Fruit fly (Drosophila melanogaster) whole organism, embryonic: ENCODE results near the gene trem.

Experiments
- Abd-B ChIP-seq: fragments of 200-800 bp; sonication (Bioruptor generic); optimal IDR thresholded peaks from 2 replicates; lab custom pipeline; 2018; ENCODE audit warnings: missing biosample characterization, mild to moderate bottlenecking, missing genetic modification characterization, moderate library complexity
- Asciz ChIP-seq: fragments of 200-800 bp; sonication (Bioruptor generic); optimal IDR thresholded peaks from 2 replicates; lab custom pipeline; 2017; ENCODE audit warnings: missing biosample characterization, mild to moderate bottlenecking, missing genetic modification characterization, missing genetic modification reagents
- B-H1 ChIP-seq: fragments of 200-800 bp; sonication (Bioruptor generic); IDR thresholded peaks from 3 replicates; pipeline ENCODE4 v1.3.6; 2022; ENCODE audit warnings: missing biosample characterization, missing genetic modification characterization
- C15 ChIP-seq: fragments of 200-800 bp; sonication (Bioruptor generic); IDR thresholded peaks from 3 replicates; pipeline ENCODE4 v1.3.6; 2022; ENCODE audit warnings: missing biosample characterization, missing genetic modification characterization
- CG10366 ChIP-seq: fragments of 200-800 bp; sonication (Bioruptor generic); IDR thresholded peaks from 2 replicates; pipeline ENCODE4 v1.3.6; 2022; ENCODE audit warnings: missing biosample characterization, missing genetic modification characterization
- CG11696 ChIP-seq: fragments of 200-800 bp; sonication (Bioruptor generic); IDR thresholded peaks from 2 replicates; pipeline ENCODE4 v1.3.6; 2022; ENCODE audit warnings: missing biosample characterization, missing genetic modification characterization
- CG13894 ChIP-seq: fragments of 200-800 bp; sonication (Bioruptor generic); optimal IDR thresholded peaks from 3 replicates; lab custom pipeline; 2018; ENCODE audit warnings: missing biosample characterization, mild to moderate bottlenecking, missing genetic modification characterization, moderate library complexity
- CG16863 ChIP-seq: fragments of 200-800 bp; sonication (Bioruptor generic); optimal IDR thresholded peaks from 3 replicates; lab custom pipeline; 2016; ENCODE audit warnings: missing biosample characterization, missing genetic modification characterization
- CG1792 ChIP-seq: fragments of 200-800 bp; sonication (Bioruptor generic); optimal IDR thresholded peaks from 2 replicates; lab custom pipeline; 2016; ENCODE audit warnings: missing biosample characterization, missing genetic modification characterization
- CG1832 ChIP-seq: fragments of 200-800 bp; sonication (Bioruptor generic); optimal IDR thresholded peaks from 2 replicates; lab custom pipeline; 2017; ENCODE audit warnings: missing biosample characterization, mild to moderate bottlenecking, missing genetic modification characterization, inconsistent platforms
- CG2202 ChIP-seq: fragments of 200-800 bp; sonication (Bioruptor generic); optimal IDR thresholded peaks from 2 replicates; lab custom pipeline; 2018; ENCODE audit warnings: missing biosample characterization, mild to moderate bottlenecking, missing genetic modification characterization
- CG3838 ChIP-seq: fragments of 200-800 bp; sonication (Bioruptor generic); optimal IDR thresholded peaks from 3 replicates; lab custom pipeline; 2016; ENCODE audit warnings: missing biosample characterization, missing genetic modification characterization
- CG4854 ChIP-seq: fragments of 200-800 bp; sonication (Bioruptor generic); optimal IDR thresholded peaks from 2 replicates; lab custom pipeline; 2016; ENCODE audit warnings: missing biosample characterization, missing genetic modification characterization, inconsistent platforms
- CG6254 ChIP-seq: fragments of 200-800 bp; sonication (Bioruptor generic); optimal IDR thresholded peaks from 3 replicates; lab custom pipeline; 2017; ENCODE audit warnings: mild to moderate bottlenecking, missing biosample characterization, missing genetic modification reagents, missing genetic modification characterization
- CG7271 ChIP-seq: fragments of 200-800 bp; sonication (Bioruptor generic); optimal IDR thresholded peaks from 2 replicates; lab custom pipeline; 2018; ENCODE audit warnings: missing biosample characterization, mild to moderate bottlenecking, missing genetic modification characterization, moderate library complexity
- CG8388 ChIP-seq: fragments of 200-800 bp; sonication (Bioruptor generic); optimal IDR thresholded peaks from 2 replicates; lab custom pipeline; 2019; ENCODE audit warnings: missing biosample characterization, mild to moderate bottlenecking, missing genetic modification characterization, moderate library complexity
- CG8478 ChIP-seq: fragments of >200 bp; optimal IDR thresholded peaks from 2 replicates; lab custom pipeline; 2018
- CG9215 ChIP-seq: fragments of 200-800 bp; sonication (Bioruptor generic); IDR thresholded peaks from 2 replicates; pipeline ENCODE4 v1.3.6; 2022; ENCODE audit warnings: missing biosample characterization, missing genetic modification characterization
- CG9437 ChIP-seq: fragments of 200-800 bp; sonication (Bioruptor generic); optimal IDR thresholded peaks from 2 replicates; lab custom pipeline; 2018; ENCODE audit warnings: missing biosample characterization, mild to moderate bottlenecking, missing genetic modification characterization
- Dbx ChIP-seq: fragments of 200-800 bp; sonication (Bioruptor generic); IDR thresholded peaks from 3 replicates; pipeline ENCODE4 v1.3.6; 2022; ENCODE audit warnings: missing biosample characterization, missing genetic modification characterization
- Dip3 ChIP-seq: fragments of 200-800 bp; sonication (Bioruptor generic); optimal IDR thresholded peaks from 3 replicates; lab custom pipeline; 2016; ENCODE audit warnings: missing biosample characterization, missing genetic modification characterization
- HLH3B ChIP-seq: fragments of 200-800 bp; sonication (Bioruptor generic); IDR thresholded peaks from 2 replicates; pipeline ENCODE4 v1.3.6; 2022; ENCODE audit warnings: missing biosample characterization, missing genetic modification characterization
- HLH54F ChIP-seq: fragments of 200-800 bp; sonication (Bioruptor generic); optimal IDR thresholded peaks from 3 replicates; lab custom pipeline; 2016; ENCODE audit warnings: missing biosample characterization, missing genetic modification characterization
- Hmr ChIP-seq: fragments of 200-800 bp; sonication (Bioruptor generic); optimal IDR thresholded peaks from 3 replicates; lab custom pipeline; 2017; ENCODE audit warnings: mild to moderate bottlenecking, missing biosample characterization, missing genetic modification reagents, missing genetic modification characterization
- Lhr ChIP-seq: fragments of 200-800 bp; sonication (Bioruptor generic); optimal IDR thresholded peaks from 3 replicates; lab custom pipeline; 2017; ENCODE audit warnings: mild to moderate bottlenecking, missing biosample characterization, missing genetic modification reagents, missing genetic modification characterization
- Meics ChIP-seq: fragments of 200-800 bp; sonication (Bioruptor generic); optimal IDR thresholded peaks from 2 replicates; lab custom pipeline; 2017; ENCODE audit warnings: missing biosample characterization, mild to moderate bottlenecking, missing genetic modification characterization
- Mes4 ChIP-seq: fragments of 200-800 bp; sonication (Bioruptor generic); optimal IDR thresholded peaks from 2 replicates; lab custom pipeline; 2016; ENCODE audit warnings: missing biosample characterization, missing genetic modification characterization
- NfI ChIP-seq: fragments of 200-800 bp; sonication (Bioruptor generic); optimal IDR thresholded peaks from 3 replicates; lab custom pipeline; 2018; ENCODE audit warnings: missing biosample characterization, mild to moderate bottlenecking, missing genetic modification characterization, moderate library complexity
- Optix ChIP-seq: fragments of 200-800 bp; sonication (Bioruptor generic); IDR thresholded peaks from 3 replicates; pipeline ENCODE4 v1.3.6; 2022; ENCODE audit warnings: missing biosample characterization, missing genetic modification characterization
- Ptx1 ChIP-seq: fragments of 200-800 bp; sonication (Bioruptor generic); IDR thresholded peaks from 2 replicates; pipeline ENCODE4 v1.3.6; 2022; ENCODE audit warnings: missing biosample characterization, missing genetic modification characterization
- Side ChIP-seq: fragments of 200-800 bp; sonication (Bioruptor generic); optimal IDR thresholded peaks from 2 replicates; lab custom pipeline; 2016; ENCODE audit warnings: missing biosample characterization, missing genetic modification characterization
- Sox102F ChIP-seq: fragments of 200-800 bp; sonication (Bioruptor generic); optimal IDR thresholded peaks from 2 replicates; lab custom pipeline; 2018; ENCODE audit warnings: missing biosample characterization, mild to moderate bottlenecking, missing genetic modification characterization, moderate library complexity
- TFAM ChIP-seq: fragments of 200-800 bp; sonication (Bioruptor generic); optimal IDR thresholded peaks from 2 replicates; lab custom pipeline; 2017; ENCODE audit warnings: missing biosample characterization, missing genetic modification characterization, inconsistent platforms
- aop ChIP-seq: fragments of 200-800 bp; sonication (Bioruptor generic); IDR thresholded peaks from 2 replicates; pipeline ENCODE4 v1.3.6; 2022; ENCODE audit warnings: missing biosample characterization, missing genetic modification characterization
- chif ChIP-seq, 2 experiments: fragments of 200-800 bp; sonication (Bioruptor generic); optimal IDR thresholded peaks; 3 replicates each; lab custom pipeline; 2016; ENCODE audit warnings: missing biosample characterization in 2 of 2, missing genetic modification characterization in 2 of 2
- corto ChIP-seq: fragments of 200-800 bp; sonication (Bioruptor generic); optimal IDR thresholded peaks from 2 replicates; lab custom pipeline; 2016; ENCODE audit warnings: missing biosample characterization, mild to moderate bottlenecking, missing genetic modification characterization, moderate library complexity
- crp ChIP-seq, 2 experiments: fragments of 200-800 bp; sonication (Bioruptor generic); optimal IDR thresholded peaks; 2 replicates in 1 of 2; 3 replicates in 1 of 2; lab custom pipeline; 2017; ENCODE audit warnings: missing biosample characterization in 2 of 2, missing genetic modification characterization in 2 of 2, mild to moderate bottlenecking in 1 of 2, moderate library complexity in 1 of 2
- dmrt99B ChIP-seq: fragments of 200-800 bp; sonication (Bioruptor generic); optimal IDR thresholded peaks from 2 replicates; lab custom pipeline; 2018; ENCODE audit warnings: missing biosample characterization, mild to moderate bottlenecking, missing genetic modification characterization, moderate library complexity
- en ChIP-seq: fragments of 200-800 bp; sonication (Bioruptor generic); optimal IDR thresholded peaks from 2 replicates; lab custom pipeline; 2016; ENCODE audit warnings: missing biosample characterization, missing genetic modification characterization
- gsb ChIP-seq: fragments of 200-800 bp; sonication (Bioruptor generic); IDR thresholded peaks from 2 replicates; pipeline ENCODE4 v1.3.6; 2022; ENCODE audit warnings: missing biosample characterization, missing genetic modification characterization
- jing ChIP-seq: fragments of 200-800 bp; sonication (Bioruptor generic); optimal IDR thresholded peaks from 2 replicates; lab custom pipeline; 2018; ENCODE audit warnings: missing biosample characterization, mild to moderate bottlenecking, missing genetic modification characterization
- kah ChIP-seq: fragments of 200-800 bp; sonication (Bioruptor generic); optimal IDR thresholded peaks from 2 replicates; lab custom pipeline; 2018; ENCODE audit warnings: missing biosample characterization, mild to moderate bottlenecking, missing genetic modification characterization
- ken ChIP-seq: fragments of 200-800 bp; sonication (Bioruptor generic); IDR thresholded peaks from 3 replicates; pipeline ENCODE4 v1.3.6; 2022; ENCODE audit warnings: missing biosample characterization, missing genetic modification characterization
- maf-S ChIP-seq: fragments of 200-800 bp; sonication (Bioruptor generic); optimal IDR thresholded peaks from 2 replicates; lab custom pipeline; 2016; ENCODE audit warnings: missing biosample characterization, missing genetic modification characterization
- slou ChIP-seq: fragments of 200-800 bp; sonication (Bioruptor generic); optimal IDR thresholded peaks from 3 replicates; lab custom pipeline; 2016; ENCODE audit warnings: missing biosample characterization, missing genetic modification characterization
- stc ChIP-seq: fragments of 200-800 bp; sonication (Bioruptor generic); IDR thresholded peaks from 2 replicates; pipeline ENCODE4 v1.3.6; 2022; ENCODE audit warnings: missing biosample characterization, missing genetic modification characterization
- stwl ChIP-seq: fragments of 200-800 bp; sonication (Bioruptor generic); optimal IDR thresholded peaks from 3 replicates; lab custom pipeline; 2018; ENCODE audit warnings: missing biosample characterization, mild to moderate bottlenecking, missing genetic modification characterization, moderate library complexity
- tll ChIP-seq, 2 experiments: fragments of 200-800 bp in 1 of 2; fragments of >200 bp in 1 of 2; sonication (Bioruptor generic) in 1 of 2; optimal IDR thresholded peaks; 2 replicates each; lab custom pipeline; 2017 to 2019; ENCODE audit warnings: missing biosample characterization in 2 of 2, missing genetic modification characterization in 2 of 2, mild to moderate bottlenecking in 1 of 2, moderate library complexity in 1 of 2
- trh ChIP-seq: fragments of 200-800 bp; sonication (Bioruptor generic); optimal IDR thresholded peaks from 2 replicates; lab custom pipeline; 2016; ENCODE audit warnings: missing biosample characterization, missing genetic modification characterization
- vvl ChIP-seq: fragments of 200-800 bp; sonication (Bioruptor generic); IDR thresholded peaks from 2 replicates; pipeline ENCODE4 v1.3.6; 2022; ENCODE audit warnings: missing biosample characterization, missing genetic modification characterization

Gene trem

dm6 chr3R:20021152-20021769 is 9.8 kb downstream of the trem start, which contains the start of the genes PIG-L and psidin (continued):
- TF ChIP-seq dmrt99B (tag; lab: Kevin White, UChicago), result no peak
- peak; percentile 82 for TF ChIP-seq CG16863 (GFP tag; lab: Kevin White, UChicago)
- TF ChIP-seq B-H1 (GFP tag; lab: Robert Waterston, UW), result no peak
- TF ChIP-seq maf-S, result peak; percentile 50
- TF ChIP-seq slou (GFP tag; lab: Kevin White, UChicago), result peak; percentile 44
- peak; percentile 50 for TF ChIP-seq trh
- peak; percentile 38; the same call in 1 of the 3 replicates for TF ChIP-seq Optix (GFP tag; lab: Robert Waterston, UW)
- TF ChIP-seq CG8388 (GFP tag; lab: Kevin White, UChicago), result peak; percentile 76
- TF ChIP-seq Asciz, result no peak
- TF ChIP-seq CG2202 (tag; lab: Kevin White, UChicago), result peak; percentile 52
- peak; percentile 85 for TF ChIP-seq HLH54F (GFP tag; lab: Kevin White, UChicago)
- TF ChIP-seq Ptx1 (GFP tag; lab: Robert Waterston, UW), result peak; percentile 88
- TF ChIP-seq HLH3B, result peak; percentile 71
- TF ChIP-seq NfI (GFP tag; lab: Kevin White, UChicago), result peak; percentile 82
- TF ChIP-seq crp (GFP tag; optimal IDR thresholded peaks at IDR 0.05; lab: Kevin White, UChicago), result peak; percentile 80 to 95
- no peak for TF ChIP-seq corto (GFP tag; lab: Kevin White, UChicago)
- TF ChIP-seq ken, result peak; percentile 77
- no peak for TF ChIP-seq aop
- peak; percentile 72 for TF ChIP-seq Mes4
- peak; percentile 30 for TF ChIP-seq CG6254
- peak; percentile 60 for TF ChIP-seq jing (GFP tag; lab: Kevin White, UChicago)
- TF ChIP-seq CG10366 (GFP tag; lab: Robert Waterston, UW), result peak; percentile 87
- TF ChIP-seq Sox102F (GFP tag; lab: Kevin White, UChicago), result peak; percentile 86
- TF ChIP-seq CG13894 (tag; lab: Kevin White, UChicago), result no peak
- TF ChIP-seq TFAM (GFP tag; lab: Kevin White, UChicago), result no peak
- TF ChIP-seq CG9215 (GFP tag; lab: Robert Waterston, UW), result peak; percentile 82
- no peak for TF ChIP-seq CG1792 (GFP tag; lab: Kevin White, UChicago)
- peak in 1 of 2 experiments; percentile 67 for TF ChIP-seq tll (GFP tag; optimal IDR thresholded peaks at IDR 0.05; lab: Kevin White, UChicago)
- peak; percentile 71 for TF ChIP-seq CG3838
- peak; percentile 57 for TF ChIP-seq Dbx
- peak; percentile 89 for TF ChIP-seq Abd-B (GFP tag; lab: Kevin White, UChicago)
- peak; percentile 76 for TF ChIP-seq vvl (GFP tag; lab: Robert Waterston, UW)
- no peak for TF ChIP-seq CG8478 (lab: Kevin White, UChicago)
- TF ChIP-seq Lhr (GFP tag; lab: Kevin White, UChicago), result peak; percentile 57
- TF ChIP-seq stc (GFP tag; lab: Robert Waterston, UW), result peak; percentile 61; the same call in 1 of the 2 replicates
- TF ChIP-seq en (GFP tag; lab: Kevin White, UChicago), result peak; percentile 37
- TF ChIP-seq stwl, result peak; percentile 38
- no peak for TF ChIP-seq CG1832 (GFP tag; lab: Kevin White, UChicago)
- peak; percentile 27; the same call in 1 of the 2 replicates for TF ChIP-seq gsb (GFP tag; lab: Robert Waterston, UW)
- TF ChIP-seq Dip3 (GFP tag; lab: Kevin White, UChicago), result peak; percentile 38
- peak; percentile 74 to 86 for TF ChIP-seq chif (GFP tag; optimal IDR thresholded peaks at IDR 0.05; lab: Kevin White, UChicago)
- peak; percentile 40 for TF ChIP-seq Side (GFP tag; lab: Kevin White, UChicago)
- TF ChIP-seq C15 (GFP tag; lab: Robert Waterston, UW), result peak; percentile 57; the same call in 1 of the 3 replicates
- TF ChIP-seq CG7271, result no peak
- TF ChIP-seq Meics (GFP tag; lab: Kevin White, UChicago), result peak; percentile 75
- TF ChIP-seq kah (GFP tag; lab: Kevin White, UChicago), result peak; percentile 11
- peak; percentile 82 for TF ChIP-seq Hmr (GFP tag; lab: Kevin White, UChicago)
- TF ChIP-seq CG9437 (GFP tag; lab: Kevin White, UChicago), result peak; percentile 86
- TF ChIP-seq CG11696 (GFP tag; lab: Robert Waterston, UW), result no peak
- peak; percentile 78 for TF ChIP-seq CG4854
